Worm (Caenorhabditis elegans): Measurements from ENCODE around the gene acdh-2.
A peak's percentile ranks its signal among the peaks of the same experiment; 100 is the strongest.

acdh-2 gene

ce11 chrII:5574925-5575324 lies 27.6 kb upstream of the acdh-2 start (continued):
- TF ChIP-seq tra-1 (GFP tag; IDR thresholded peaks at IDR 0.05) (peak; percentile 21; the same call in 1 of the 2 replicates), F10B5.3 (tag; optimal IDR thresholded peaks at IDR 0.05) (no peak), daf-16 (GFP tag; optimal IDR thresholded peaks at IDR 0.05) (peak in 1 of 2 experiments; percentile 24), daf-16 (tag; optimal IDR thresholded peaks at IDR 0.05) (no peak), tag-97 (GFP tag; IDR thresholded peaks at IDR 0.05) (no peak), F44E2.7 (GFP tag; IDR thresholded peaks at IDR 0.05) (no peak), zag-1 (tag; optimal IDR thresholded peaks at IDR 0.05) (no peak), snpc-1.2 (GFP tag; IDR thresholded peaks at IDR 0.05) (no peak), fkh-10 (GFP tag; optimal IDR thresholded peaks at IDR 0.05) (no peak), lim-7 (GFP tag; IDR thresholded peaks at IDR 0.05) (no peak), egl-27 (tag; optimal IDR thresholded peaks at IDR 0.05) (no peak), ceh-32 (tag; optimal IDR thresholded peaks at IDR 0.05; ENCODE audit: poor library complexity) (no peak), nhr-102 (tag; optimal IDR thresholded peaks at IDR 0.05) (peak; percentile 64), hlh-30 (tag; optimal IDR thresholded peaks at IDR 0.05; ENCODE audit: insufficient read depth) (no peak), D1046.2 (GFP tag; IDR thresholded peaks at IDR 0.05) (no peak), lin-39 (tag; optimal IDR thresholded peaks at IDR 0.05) (no peak), cey-2 (tag; optimal IDR thresholded peaks at IDR 0.05; ENCODE audit: borderline replicate concordance, insufficient read depth) (no peak), snpc-4 (tag; optimal IDR thresholded peaks at IDR 0.05) (no peak), Y75B8A.6 (GFP tag; IDR thresholded peaks at IDR 0.05) (0 out of 2 replicates have a peak, but pooled peaks have one; percentile 24), daf-12 (tag; optimal IDR thresholded peaks at IDR 0.05) (no peak), rbr-2 (tag; optimal IDR thresholded peaks at IDR 0.05) (no peak), zip-2 (tag; optimal IDR thresholded peaks at IDR 0.05) (peak; percentile 3), lin-29 (GFP tag; IDR thresholded peaks at IDR 0.05) (no peak), mes-2 (tag; optimal IDR thresholded peaks at IDR 0.05; ENCODE audit: poor library complexity, severe bottlenecking) (no peak), T26A8.4 (GFP tag; IDR thresholded peaks at IDR 0.05) (peak; percentile 60; the same call in 1 of the 2 replicates), lir-3 (tag; optimal IDR thresholded peaks at IDR 0.05) (no peak), pqm-1 (tag; optimal IDR thresholded peaks at IDR 0.05) (no peak), dmd-8 (GFP tag; IDR thresholded peaks at IDR 0.05) (no peak), zfp-2 (tag; optimal IDR thresholded peaks at IDR 0.05) (no peak), hif-1 (tag; optimal IDR thresholded peaks at IDR 0.05) (no peak), fos-1 (tag; optimal IDR thresholded peaks at IDR 0.05) (no peak), egl-43 (GFP tag; IDR thresholded peaks at IDR 0.05) (no peak), ceh-28 (tag; optimal IDR thresholded peaks at IDR 0.05) (no peak), pha-4 (GFP tag; IDR thresholded peaks at IDR 0.05) (no peak), pha-4 (tag; optimal IDR thresholded peaks at IDR 0.05) (no peak), ztf-11 (tag; optimal IDR thresholded peaks at IDR 0.05) (no peak), mxl-3 (GFP tag; optimal IDR thresholded peaks at IDR 0.05) (no peak), lin-15B (tag; optimal IDR thresholded peaks at IDR 0.05) (no peak), dmd-6 (GFP tag; IDR thresholded peaks at IDR 0.05) (peak; percentile 38), unc-39 (tag; optimal IDR thresholded peaks at IDR 0.05) (no peak), F37D6.2 (tag; optimal IDR thresholded peaks at IDR 0.05) (no peak), mep-1 (tag; optimal IDR thresholded peaks at IDR 0.05) (peak; percentile 42), aha-1 (tag) (peak; percentile 56), ces-1 (GFP tag; optimal IDR thresholded peaks at IDR 0.05) (no peak), unc-62 (GFP tag; optimal IDR thresholded peaks at IDR 0.05 in 1 of 2) (no peak), unc-62 (tag; optimal IDR thresholded peaks at IDR 0.05) (no peak), zfp-3 (GFP tag; conservative IDR thresholded peaks at IDR 0.05) (peak; percentile 83; the same call in 1 of the 2 replicates), jun-1 (tag; optimal IDR thresholded peaks at IDR 0.05) (no peak), lsy-2 (tag; optimal IDR thresholded peaks at IDR 0.05) (peak in 1 of 2 experiments; percentile 30), F26F4.8 (GFP tag; conservative IDR thresholded peaks at IDR 0.05) (no peak), ceh-62 (tag; optimal IDR thresholded peaks at IDR 0.05) (no peak), attf-4 (tag; optimal IDR thresholded peaks at IDR 0.05) (no peak), nhr-111 (GFP tag; optimal IDR thresholded peaks at IDR 0.05) (no peak)
